Worm (Caenorhabditis elegans) whole organism, L1 larva: ENCODE data around the gene F19C6.5.

Experiments used
- ces-1 ChIP-seq: fragments of 150-350 bp; optimal IDR thresholded peaks from 2 replicates; lab custom pipeline; 2014; ENCODE audit warnings: missing biosample characterization, missing genetic modification reagents, missing genetic modification characterization
- dpl-1 ChIP-seq, 3 experiments: fragments of 150-350 bp in 2 of 3; sonication (generic microtip) in 1 of 3; optimal IDR thresholded peaks; 2 replicates each; lab custom pipeline; 2014 to 2017; ENCODE audit warnings: missing biosample characterization in 3 of 3, missing genetic modification characterization in 3 of 3, missing genetic modification reagents in 3 of 3
- elt-3 ChIP-seq, 6 experiments: fragments of 150-350 bp in 1 of 6; sonication (generic microtip); optimal IDR thresholded peaks; 2 replicates each; lab custom pipeline; 2017 to 2018; ENCODE audit warnings: missing biosample characterization in 6 of 6, missing genetic modification characterization in 6 of 6, inconsistent platforms in 1 of 6
- lin-13 ChIP-seq: fragments of 150-350 bp; optimal IDR thresholded peaks from 2 replicates; lab custom pipeline; 2014; ENCODE audit warnings: missing biosample characterization, missing genetic modification reagents, missing genetic modification characterization
- lin-15B ChIP-seq: fragments of 150-350 bp; sonication (generic microtip); optimal IDR thresholded peaks from 3 replicates; lab custom pipeline; 2014; ENCODE audit warnings: missing biosample characterization, missing genetic modification characterization
- nhr-11 ChIP-seq: fragments of 150-350 bp; optimal IDR thresholded peaks from 2 replicates; lab custom pipeline; 2014; ENCODE audit warnings: missing biosample characterization, missing genetic modification characterization
- nhr-12 ChIP-seq: sonication (generic microtip); optimal IDR thresholded peaks from 2 replicates; lab custom pipeline; 2017; ENCODE audit warnings: missing biosample characterization, missing genetic modification characterization
- zag-1 ChIP-seq: fragments of 150-350 bp; optimal IDR thresholded peaks from 2 replicates; lab custom pipeline; 2014; ENCODE audit warnings: missing biosample characterization, missing genetic modification characterization

DNA sequence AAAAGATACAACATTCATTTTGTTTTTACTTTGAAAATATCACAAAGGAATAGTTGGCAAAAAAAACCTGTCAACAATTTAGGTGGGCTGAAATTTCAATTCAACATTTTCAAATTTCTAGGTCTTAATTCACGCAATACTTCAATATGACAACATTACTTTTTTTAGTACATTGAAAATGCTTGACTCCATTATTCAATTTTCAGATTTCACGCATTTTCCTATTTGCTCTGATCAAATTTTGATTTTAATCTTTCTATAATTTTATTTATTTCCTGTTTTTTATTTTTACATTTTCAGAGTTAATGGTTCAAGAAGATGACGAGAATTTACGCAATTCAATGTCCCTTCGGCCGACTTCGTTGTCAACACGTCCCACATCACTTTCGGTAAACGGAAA, 42.8 kb upstream of the F19C6.5 start, which contains the start of gene mkk-4:
- TF ChIP-seq lin-15B (tag; lab: Kevin White, UChicago) (no peak), ces-1 (GFP tag; lab: Kevin White, UChicago) (no peak), dpl-1 (GFP tag; optimal IDR thresholded peaks at IDR 0.05; lab: Kevin White, UChicago) (no peak), lin-13 (no peak), elt-3 (tag; optimal IDR thresholded peaks at IDR 0.05; lab: Kevin White, UChicago) (no peak), zag-1 (tag; lab: Kevin White, UChicago) (no peak), nhr-11 (tag; lab: Kevin White, UChicago) (no peak), nhr-12 (tag; lab: Kevin White, UChicago) (no peak)
